Worm (Caenorhabditis elegans) whole organism, dauer: Measurements from ENCODE around the gene bath-19.
"Not testable (repeated sequence)": the region's sequence is repeated elsewhere in the genome, so short reads cannot be mapped to it uniquely, and the experiment has no call there.

Source experiments
- unc-62 ChIP-seq: sonication (generic microtip); optimal IDR thresholded peaks from 2 replicates; lab custom pipeline; 2017; ENCODE audit warnings: missing biosample characterization, missing genetic modification reagents, missing genetic modification characterization

The bath-19 gene

ce11 chrII:2033286-2033685 lies 5.9 kb downstream of the bath-19 start, which contains the start of gene F59H6.14:
TSS of gene F59H6.14 (plus strand) at chrII:2033586.
- TF ChIP-seq unc-62 (GFP tag; lab: Kevin White, UChicago): no peak

- TF ChIP-seq unc-62 (GFP tag; lab: Kevin White, UChicago): not testable (repeated sequence)
These were observed 6.9 kb downstream of the bath-19 start, which contains the start of gene btb-4 for ce11 chrII:2032282-2032681. TSS of gene btb-4 (plus strand) at chrII:2032316.

- TF ChIP-seq unc-62 (GFP tag; lab: Kevin White, UChicago): no peak
These were observed 7.3 kb downstream of the bath-19 start, which contains the start of gene bath-5 for ce11 chrII:2031852-2032251. TSS of gene bath-5 (minus strand) at chrII:2031952.

- TF ChIP-seq unc-62 (GFP tag; lab: Kevin White, UChicago): no peak
These were observed 8.8 kb downstream of the bath-19 start, which contains the start of gene bath-3 for ce11 chrII:2030367-2030766. TSS of gene bath-3 (minus strand) at chrII:2030467.

ce11 chrII:2028712-2029111 lies 10.5 kb downstream of the bath-19 start, which contains the start of gene bath-1:
TSS of gene bath-1 (minus strand) at chrII:2028812.
- no peak for TF ChIP-seq unc-62 (GFP tag; lab: Kevin White, UChicago)

ce11 chrII:2026525-2026924 lies 12.7 kb downstream of the bath-19 start, which contains the start of gene bath-21:
TSS of gene bath-21 (minus strand) at chrII:2026625.
- TF ChIP-seq unc-62 (GFP tag; lab: Kevin White, UChicago): no peak

ce11 chrII:2023514-2023913 lies 15.7 kb downstream of the bath-19 start, which contains the start of gene cya-2:
TSS of gene cya-2 (minus strand) at chrII:2023614.
- TF ChIP-seq unc-62 (GFP tag; lab: Kevin White, UChicago): not testable (repeated sequence)

ce11 chrII:2013856-2014255 lies 25.3 kb downstream of the bath-19 start:
- no peak for TF ChIP-seq unc-62 (GFP tag; lab: Kevin White, UChicago)

- TF ChIP-seq unc-62 (GFP tag; lab: Kevin White, UChicago): no peak
These were observed 26.5 kb downstream of the bath-19 start, which contains the start of gene F59H6.15 for ce11 chrII:2012698-2013097. TSS of gene F59H6.15 (plus strand) at chrII:2012998.

- TF ChIP-seq unc-62 (GFP tag; lab: Kevin White, UChicago): no peak
These were observed 28.0 kb downstream of the bath-19 start for ce11 chrII:2011179-2011578.

- TF ChIP-seq unc-62 (GFP tag; lab: Kevin White, UChicago): not testable (repeated sequence)
These were observed 38.5 kb downstream of the bath-19 start, which contains the start of gene ceh-84 for ce11 chrII:2000720-2001119. TSS of gene ceh-84 (minus strand) at chrII:2000820.

ce11 chrII:1998561-1998960 lies 40.6 kb downstream of the bath-19 start, which contains the start of gene math-19:
TSS of gene math-19 (plus strand) at chrII:1998861.
- not testable (repeated sequence) for TF ChIP-seq unc-62 (GFP tag; lab: Kevin White, UChicago)

ce11 chrII:1996237-1996636 lies 43.0 kb downstream of the bath-19 start, which contains the start of gene math-20:
TSS of gene math-20 (plus strand) at chrII:1996537.
- no peak for TF ChIP-seq unc-62 (GFP tag; lab: Kevin White, UChicago)

ce11 chrII:1995744-1996143 lies 43.4 kb downstream of the bath-19 start:
- no peak for TF ChIP-seq unc-62 (GFP tag; lab: Kevin White, UChicago)

- no peak for TF ChIP-seq unc-62 (GFP tag; lab: Kevin White, UChicago)
These were observed 45.5 kb downstream of the bath-19 start, which contains the start of gene math-21 for ce11 chrII:1993738-1994137. TSS of gene math-21 (plus strand) at chrII:1994038.

- TF ChIP-seq unc-62 (GFP tag; lab: Kevin White, UChicago): no peak
These were observed 50.2 kb downstream of the bath-19 start, which contains the start of gene math-44 for ce11 chrII:1989010-1989409. TSS of gene math-44 (plus strand) at chrII:1989310.

- no peak for TF ChIP-seq unc-62 (GFP tag; lab: Kevin White, UChicago)
These were observed 52.2 kb downstream of the bath-19 start, which contains the start of gene Y16E11A.4 for ce11 chrII:1986979-1987378. TSS of gene Y16E11A.4 (plus strand) at chrII:1987279.
